Fruit fly (Drosophila melanogaster) whole organism, embryonic: ENCODE data around the gene trio.

Experiments used
- Abd-B ChIP-seq: fragments of 200-800 bp; sonication (Bioruptor generic); optimal IDR thresholded peaks from 2 replicates; lab custom pipeline; 2018; ENCODE audit warnings: missing biosample characterization, mild to moderate bottlenecking, missing genetic modification characterization, moderate library complexity
- Ada2b ChIP-seq: fragments of 200-800 bp; sonication (Bioruptor generic); IDR thresholded peaks from 2 replicates; pipeline ENCODE4 v1.3.6; 2022; ENCODE audit warnings: missing biosample characterization, missing genetic modification characterization
- Asciz ChIP-seq: fragments of 200-800 bp; sonication (Bioruptor generic); optimal IDR thresholded peaks from 2 replicates; lab custom pipeline; 2017; ENCODE audit warnings: missing biosample characterization, mild to moderate bottlenecking, missing genetic modification characterization, missing genetic modification reagents
- CG11695 ChIP-seq: fragments of 200-800 bp; sonication (Bioruptor generic); IDR thresholded peaks from 3 replicates; pipeline ENCODE4 v1.3.6; 2022; ENCODE audit warnings: missing biosample characterization, missing genetic modification characterization
- CG12071 ChIP-seq: fragments of 200-800 bp; sonication (Bioruptor generic); optimal IDR thresholded peaks from 3 replicates; lab custom pipeline; 2018; ENCODE audit warnings: missing biosample characterization, mild to moderate bottlenecking, missing genetic modification characterization
- CG12744 ChIP-seq: fragments of 200-800 bp; sonication (Bioruptor generic); optimal IDR thresholded peaks from 2 replicates; lab custom pipeline; 2016; ENCODE audit warnings: missing biosample characterization, missing genetic modification characterization
- CG1647 ChIP-seq: fragments of 200-800 bp; sonication (Bioruptor generic); optimal IDR thresholded peaks from 3 replicates; lab custom pipeline; 2016; ENCODE audit warnings: missing biosample characterization, missing genetic modification characterization
- CG16779 ChIP-seq: fragments of 200-800 bp; sonication (Bioruptor generic); IDR thresholded peaks from 2 replicates; pipeline ENCODE4 v1.3.6; 2022; ENCODE audit warnings: missing biosample characterization, missing genetic modification characterization
- CG18764 ChIP-seq: fragments of 200-800 bp; sonication (Bioruptor generic); optimal IDR thresholded peaks from 3 replicates; lab custom pipeline; 2016; ENCODE audit warnings: missing biosample characterization, missing genetic modification characterization
- CG2202 ChIP-seq: fragments of 200-800 bp; sonication (Bioruptor generic); optimal IDR thresholded peaks from 2 replicates; lab custom pipeline; 2018; ENCODE audit warnings: missing biosample characterization, mild to moderate bottlenecking, missing genetic modification characterization
- CG31365 ChIP-seq: fragments of 200-800 bp; sonication (Bioruptor generic); optimal IDR thresholded peaks from 2 replicates; lab custom pipeline; 2018; ENCODE audit warnings: missing biosample characterization, mild to moderate bottlenecking, missing genetic modification characterization
- CG3847 ChIP-seq: fragments of 200-800 bp; sonication (Bioruptor generic); IDR thresholded peaks from 2 replicates; pipeline ENCODE4 v1.3.6; 2022; ENCODE audit warnings: missing biosample characterization, missing genetic modification characterization
- CG43689 ChIP-seq: fragments of 200-800 bp; sonication (Bioruptor generic); IDR thresholded peaks from 2 replicates; pipeline ENCODE4 v1.3.6; 2022; ENCODE audit warnings: missing biosample characterization, missing genetic modification characterization
- CG4854 ChIP-seq: fragments of 200-800 bp; sonication (Bioruptor generic); optimal IDR thresholded peaks from 2 replicates; lab custom pipeline; 2016; ENCODE audit warnings: missing biosample characterization, missing genetic modification characterization, inconsistent platforms
- CG6175 ChIP-seq: fragments of 200-800 bp; sonication (Bioruptor generic); IDR thresholded peaks from 3 replicates; pipeline ENCODE4 v1.3.6; 2022; ENCODE audit warnings: missing biosample characterization, missing genetic modification characterization
- CG6689 ChIP-seq: fragments of 200-800 bp; sonication (Bioruptor generic); IDR thresholded peaks from 2 replicates; pipeline ENCODE4 v1.3.6; 2022; ENCODE audit warnings: missing biosample characterization, missing genetic modification characterization
- CG8089 ChIP-seq: fragments of 200-800 bp; sonication (Bioruptor generic); optimal IDR thresholded peaks from 3 replicates; lab custom pipeline; 2016; ENCODE audit warnings: missing biosample characterization, missing genetic modification characterization
- CG8388 ChIP-seq: fragments of 200-800 bp; sonication (Bioruptor generic); optimal IDR thresholded peaks from 2 replicates; lab custom pipeline; 2019; ENCODE audit warnings: missing biosample characterization, mild to moderate bottlenecking, missing genetic modification characterization, moderate library complexity
- CG8765 ChIP-seq: fragments of 200-800 bp; sonication (Bioruptor generic); IDR thresholded peaks from 2 replicates; pipeline ENCODE4 v1.3.6; 2022; ENCODE audit warnings: missing biosample characterization, missing genetic modification characterization
- CG9437 ChIP-seq: fragments of 200-800 bp; sonication (Bioruptor generic); optimal IDR thresholded peaks from 2 replicates; lab custom pipeline; 2018; ENCODE audit warnings: missing biosample characterization, mild to moderate bottlenecking, missing genetic modification characterization
- CG9797 ChIP-seq: fragments of 200-800 bp; sonication (Bioruptor generic); optimal IDR thresholded peaks from 3 replicates; lab custom pipeline; 2018; ENCODE audit warnings: missing biosample characterization, mild to moderate bottlenecking, missing genetic modification characterization
- HmgD ChIP-seq: fragments of 200-800 bp; sonication (Bioruptor generic); optimal IDR thresholded peaks from 3 replicates; lab custom pipeline; 2016; ENCODE audit warnings: missing biosample characterization, missing genetic modification characterization
- MTF-1 ChIP-seq: fragments of 200-800 bp; sonication (Bioruptor generic); optimal IDR thresholded peaks from 2 replicates; lab custom pipeline; 2018; ENCODE audit warnings: missing biosample characterization, mild to moderate bottlenecking, missing genetic modification characterization, borderline replicate concordance
- Pdp1 ChIP-seq, 2 experiments: fragments of 200-800 bp; sonication (Bioruptor generic); optimal IDR thresholded peaks; 3 replicates each; lab custom pipeline; 2016; ENCODE audit warnings: missing biosample characterization in 2 of 2, missing genetic modification characterization in 2 of 2, mild to moderate bottlenecking in 1 of 2, moderate library complexity in 1 of 2
- Ptx1 ChIP-seq: fragments of 200-800 bp; sonication (Bioruptor generic); IDR thresholded peaks from 2 replicates; pipeline ENCODE4 v1.3.6; 2022; ENCODE audit warnings: missing biosample characterization, missing genetic modification characterization
- Rfx ChIP-seq: fragments of 200-800 bp; sonication (Bioruptor generic); IDR thresholded peaks from 2 replicates; pipeline ENCODE4 v1.3.6; 2022; ENCODE audit warnings: missing biosample characterization, missing genetic modification characterization
- Spps ChIP-seq: fragments of 200-800 bp; sonication (Bioruptor generic); optimal IDR thresholded peaks from 2 replicates; lab custom pipeline; 2018; ENCODE audit warnings: missing biosample characterization, mild to moderate bottlenecking, missing genetic modification characterization
- Sry-β ChIP-seq: fragments of 200-800 bp; sonication (Bioruptor generic); optimal IDR thresholded peaks from 2 replicates; lab custom pipeline; 2018; ENCODE audit warnings: missing biosample characterization, mild to moderate bottlenecking, missing genetic modification characterization, moderate library complexity
- ara ChIP-seq: fragments of 200-800 bp; sonication (Bioruptor generic); IDR thresholded peaks from 2 replicates; pipeline ENCODE4 v1.3.6; 2022; ENCODE audit warnings: missing biosample characterization, missing genetic modification characterization
- bbx ChIP-seq: fragments of 200-800 bp; sonication (Bioruptor generic); IDR thresholded peaks from 2 replicates; pipeline ENCODE4 v1.3.6; 2022; ENCODE audit warnings: missing biosample characterization, missing genetic modification characterization; ENCODE audit not compliant: partially characterized antibody
- cas ChIP-seq: fragments of 200-800 bp; sonication (Bioruptor generic); IDR thresholded peaks from 2 replicates; pipeline ENCODE4 v1.3.6; 2022; ENCODE audit warnings: missing biosample characterization, missing genetic modification characterization
- corto ChIP-seq: fragments of 200-800 bp; sonication (Bioruptor generic); optimal IDR thresholded peaks from 2 replicates; lab custom pipeline; 2016; ENCODE audit warnings: missing biosample characterization, mild to moderate bottlenecking, missing genetic modification characterization, moderate library complexity
- danr ChIP-seq: fragments of 200-800 bp; sonication (Bioruptor generic); IDR thresholded peaks from 2 replicates; pipeline ENCODE4 v1.3.6; 2022; ENCODE audit warnings: missing biosample characterization, missing genetic modification characterization
- dmrt11E ChIP-seq: fragments of 200-800 bp; sonication (Bioruptor generic); optimal IDR thresholded peaks from 3 replicates; lab custom pipeline; 2018; ENCODE audit warnings: missing biosample characterization, mild to moderate bottlenecking, missing genetic modification characterization, moderate library complexity
- eyg ChIP-seq: fragments of 200-800 bp; sonication (Bioruptor generic); optimal IDR thresholded peaks from 3 replicates; lab custom pipeline; 2016; ENCODE audit warnings: missing biosample characterization, missing genetic modification characterization
- fru ChIP-seq: fragments of >200 bp; optimal IDR thresholded peaks from 2 replicates; lab custom pipeline; 2017
- fu2 ChIP-seq: fragments of 200-800 bp; sonication (Bioruptor generic); optimal IDR thresholded peaks from 2 replicates; lab custom pipeline; 2016; ENCODE audit warnings: missing biosample characterization, missing genetic modification characterization
- lov ChIP-seq, 2 experiments: fragments of 200-800 bp in 1 of 2; fragments of >200 bp in 1 of 2; sonication (Bioruptor generic) in 1 of 2; IDR thresholded peaks in 1 of 2; optimal IDR thresholded peaks in 1 of 2; 2 replicates in 1 of 2; 3 replicates in 1 of 2; pipeline versions ENCODE4 v1.3.6 to Lab custom; 2017 to 2022; ENCODE audit warnings: missing biosample characterization in 1 of 2, missing genetic modification characterization in 1 of 2
- mirr ChIP-seq: fragments of 200-800 bp; sonication (Bioruptor generic); optimal IDR thresholded peaks from 3 replicates; lab custom pipeline; 2018; ENCODE audit warnings: missing biosample characterization, mild to moderate bottlenecking, missing genetic modification characterization
- odd ChIP-seq: fragments of 200-800 bp; sonication (Bioruptor generic); optimal IDR thresholded peaks from 2 replicates; lab custom pipeline; 2017; ENCODE audit warnings: missing biosample characterization, mild to moderate bottlenecking, missing genetic modification characterization
- pum ChIP-seq: fragments of 200-800 bp; sonication (Bioruptor generic); optimal IDR thresholded peaks from 2 replicates; lab custom pipeline; 2016; ENCODE audit warnings: missing biosample characterization, missing genetic modification characterization
- rib ChIP-seq: fragments of 200-800 bp; sonication (Bioruptor generic); IDR thresholded peaks from 2 replicates; pipeline ENCODE4 v1.3.6; 2022; ENCODE audit warnings: missing biosample characterization, missing genetic modification characterization
- ro ChIP-seq: fragments of 200-800 bp; sonication (Bioruptor generic); IDR thresholded peaks from 2 replicates; pipeline ENCODE4 v1.3.6; 2022; ENCODE audit warnings: missing biosample characterization, missing genetic modification characterization
- scrt ChIP-seq: fragments of 200-800 bp; sonication (Bioruptor generic); optimal IDR thresholded peaks from 2 replicates; lab custom pipeline; 2018; ENCODE audit warnings: missing biosample characterization, mild to moderate bottlenecking, missing genetic modification characterization, moderate library complexity
- slbo ChIP-seq: fragments of 200-800 bp; sonication (Bioruptor generic); IDR thresholded peaks from 2 replicates; pipeline ENCODE4 v1.3.6; 2022; ENCODE audit warnings: missing biosample characterization, missing genetic modification characterization
- sob ChIP-seq: fragments of 200-800 bp; sonication (Bioruptor generic); IDR thresholded peaks from 2 replicates; pipeline ENCODE4 v1.3.6; 2022; ENCODE audit warnings: missing biosample characterization, missing genetic modification characterization
- unc-4 ChIP-seq: fragments of 200-800 bp; sonication (Bioruptor generic); IDR thresholded peaks from 2 replicates; pipeline ENCODE4 v1.3.6; 2022; ENCODE audit warnings: missing biosample characterization, missing genetic modification characterization; ENCODE audit not compliant: partially characterized antibody
- vfl ChIP-seq: fragments of 200-800 bp; sonication (Bioruptor generic); optimal IDR thresholded peaks from 2 replicates; lab custom pipeline; 2016; ENCODE audit warnings: missing biosample characterization, missing genetic modification characterization
- wek ChIP-seq: fragments of 200-800 bp; sonication (Bioruptor generic); optimal IDR thresholded peaks from 3 replicates; lab custom pipeline; 2018; ENCODE audit warnings: missing biosample characterization, mild to moderate bottlenecking, missing genetic modification characterization, moderate library complexity
- zfh1 ChIP-seq: fragments of 200-800 bp; sonication (Bioruptor generic); IDR thresholded peaks from 3 replicates; pipeline ENCODE4 v1.3.6; 2022; ENCODE audit warnings: missing biosample characterization, missing genetic modification characterization

Gene trio

dm6 chr3L:1029610-1030284 is 4.9 kb downstream of the trio start (continued):
- TF ChIP-seq CG3847 (GFP tag; lab: Robert Waterston, UW): 0 out of 2 replicates have a peak, but pooled peaks have one; percentile 7
- peak; percentile 62 for TF ChIP-seq Ptx1 (GFP tag; lab: Robert Waterston, UW)
- no peak for TF ChIP-seq unc-4 (GFP tag; lab: Robert Waterston, UW)
- TF ChIP-seq fru (lab: Kevin White, UChicago): no peak
- no peak for TF ChIP-seq Rfx (GFP tag; lab: Robert Waterston, UW)
- peak; percentile 42 for TF ChIP-seq Ada2b (GFP tag; lab: Robert Waterston, UW)
- peak; percentile 73 for TF ChIP-seq pum (GFP tag; lab: Kevin White, UChicago)
- peak; percentile 4 for TF ChIP-seq scrt (GFP tag; lab: Kevin White, UChicago)
- no peak for TF ChIP-seq cas (GFP tag; lab: Robert Waterston, UW)
- TF ChIP-seq CG12071 (GFP tag; lab: Kevin White, UChicago): peak; percentile 13
- TF ChIP-seq Asciz (GFP tag; lab: Kevin White, UChicago): peak; percentile 73
- peak; percentile 36 for TF ChIP-seq Spps (tag; lab: Kevin White, UChicago)
- no peak for TF ChIP-seq bbx (GFP tag; lab: Robert Waterston, UW)
- no peak for TF ChIP-seq mirr (GFP tag; lab: Kevin White, UChicago)
- no peak for TF ChIP-seq CG4854 (GFP tag; lab: Kevin White, UChicago)
- TF ChIP-seq CG11695: peak; percentile 23; the same call in 1 of the 3 replicates
- no peak for TF ChIP-seq CG12744 (GFP tag; lab: Kevin White, UChicago)
- TF ChIP-seq eyg (GFP tag; lab: Kevin White, UChicago): no peak
- no peak for TF ChIP-seq rib (GFP tag; lab: Robert Waterston, UW)
- TF ChIP-seq HmgD (GFP tag; lab: Kevin White, UChicago): no peak
- no peak for TF ChIP-seq ro
- no peak for TF ChIP-seq odd (GFP tag; lab: Kevin White, UChicago)
- TF ChIP-seq ara: peak; percentile 71; the same call in 1 of the 2 replicates
- TF ChIP-seq lov (optimal IDR thresholded peaks at IDR 0.05; lab: Kevin White, UChicago): no peak
- peak; percentile 53; the same call in 1 of the 3 replicates for TF ChIP-seq lov (GFP tag; IDR thresholded peaks at IDR 0.05; lab: Robert Waterston, UW)
- no peak for TF ChIP-seq fu2 (GFP tag; lab: Kevin White, UChicago)
- no peak for TF ChIP-seq danr
- no peak for TF ChIP-seq CG6175 (GFP tag; lab: Robert Waterston, UW)
- no peak for TF ChIP-seq CG1647 (GFP tag; lab: Kevin White, UChicago)
- TF ChIP-seq sob (GFP tag; lab: Robert Waterston, UW): peak; percentile 38; the same call in 1 of the 2 replicates
- TF ChIP-seq slbo (GFP tag; lab: Robert Waterston, UW): 0 out of 2 replicates have a peak, but pooled peaks have one; percentile 39
- no peak for TF ChIP-seq CG9797
- TF ChIP-seq CG18764 (GFP tag; lab: Kevin White, UChicago): peak; percentile 42
- no peak; the same call in 1 of the 2 replicates for TF ChIP-seq CG8765
- TF ChIP-seq Pdp1 (GFP tag; optimal IDR thresholded peaks at IDR 0.05; lab: Kevin White, UChicago): peak in 1 of 2 experiments; percentile 52
- no peak for TF ChIP-seq corto (GFP tag; lab: Kevin White, UChicago)
- TF ChIP-seq dmrt11E (tag; lab: Kevin White, UChicago): peak; percentile 41
- peak; percentile 69 for TF ChIP-seq CG6689 (GFP tag; lab: Robert Waterston, UW)
- TF ChIP-seq CG9437 (GFP tag; lab: Kevin White, UChicago): no peak
- no peak for TF ChIP-seq CG43689 (GFP tag; lab: Robert Waterston, UW)
- no peak for TF ChIP-seq Sry-β (GFP tag; lab: Kevin White, UChicago)
- peak; percentile 75 for TF ChIP-seq CG8388 (GFP tag; lab: Kevin White, UChicago)
- TF ChIP-seq wek: no peak
- TF ChIP-seq CG8089 (GFP tag; lab: Kevin White, UChicago): peak; percentile 39
- peak; percentile 85 for TF ChIP-seq zfh1 (GFP tag; lab: Robert Waterston, UW)
- no peak for TF ChIP-seq MTF-1 (GFP tag; lab: Kevin White, UChicago)
- no peak for TF ChIP-seq CG31365 (tag; lab: Kevin White, UChicago)
- peak; percentile 27 for TF ChIP-seq CG2202 (tag; lab: Kevin White, UChicago)
- peak; percentile 25 for TF ChIP-seq Abd-B
- no peak for TF ChIP-seq CG16779 (GFP tag; lab: Robert Waterston, UW)
- no peak for TF ChIP-seq vfl (GFP tag; lab: Kevin White, UChicago)
